Fruit fly (Drosophila melanogaster): ENCODE data around the gene CG31516.

Gene CG31516

DNA sequence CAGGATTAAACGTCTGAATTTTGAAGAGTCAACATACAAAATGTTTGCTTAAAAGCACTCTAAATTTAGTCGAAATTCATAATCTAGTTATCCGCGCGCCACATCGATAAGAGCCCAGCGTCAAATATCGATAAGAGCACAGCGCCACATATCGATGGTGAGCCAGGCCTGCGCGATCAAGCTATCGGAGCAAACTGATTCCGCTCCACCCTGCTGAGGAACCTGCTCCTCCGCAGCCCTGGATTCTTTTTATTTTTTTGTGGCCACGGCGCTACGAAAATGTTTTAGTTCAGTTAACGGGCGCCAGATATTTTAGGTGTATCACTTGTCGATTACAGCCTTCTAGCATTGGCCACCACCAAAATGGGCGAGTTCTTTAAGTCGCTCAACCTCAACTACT is 850 bp upstream of the CG31516 start:
- TF ChIP-seq CG32767 (GFP tag; IDR thresholded peaks at IDR 0.05) (no peak), sna (GFP tag; IDR thresholded peaks at IDR 0.05; ENCODE audit: partially characterized antibody) (peak; percentile 96), hkb (optimal IDR thresholded peaks at IDR 0.05) (peak; percentile 23), hkb (GFP tag; IDR thresholded peaks at IDR 0.05) (no peak), Asciz (GFP tag; optimal IDR thresholded peaks at IDR 0.05) (no peak), CG15514 (GFP tag; optimal IDR thresholded peaks at IDR 0.05) (peak; percentile 100), Gsc (GFP tag; IDR thresholded peaks at IDR 0.05) (no peak), CG10321 (GFP tag; IDR thresholded peaks at IDR 0.05) (no peak), NC2β (GFP tag; optimal IDR thresholded peaks at IDR 0.05) (peak; percentile 43), CG14441 (GFP tag; IDR thresholded peaks at IDR 0.05) (no peak), ftz-f1 (GFP tag; optimal IDR thresholded peaks at IDR 0.05) (peak; percentile 83), pros (GFP tag; optimal IDR thresholded peaks at IDR 0.05) (no peak), Vsx1 (GFP tag; optimal IDR thresholded peaks at IDR 0.05) (no peak), fru (optimal IDR thresholded peaks at IDR 0.05) (no peak), gem (tag; optimal IDR thresholded peaks at IDR 0.05) (no peak), CrebB (tag; optimal IDR thresholded peaks at IDR 0.05) (no peak), CTCF (GFP tag; optimal IDR thresholded peaks at IDR 0.05) (peak; percentile 68), dysf (GFP tag; IDR thresholded peaks at IDR 0.05) (peak; percentile 25; the same call in 1 of the 3 replicates), CG2202 (tag; optimal IDR thresholded peaks at IDR 0.05) (no peak), CG33213 (GFP tag; optimal IDR thresholded peaks at IDR 0.05) (peak; percentile 84), NC2α (GFP tag; optimal IDR thresholded peaks at IDR 0.05) (no peak), slou (GFP tag; optimal IDR thresholded peaks at IDR 0.05) (no peak), CG10431 (GFP tag; optimal IDR thresholded peaks at IDR 0.05) (no peak), E2f1 (GFP tag; IDR thresholded peaks at IDR 0.05) (no peak), gcm (GFP tag; optimal IDR thresholded peaks at IDR 0.05) (no peak), CG6791 (GFP tag; IDR thresholded peaks at IDR 0.05; ENCODE audit: partially characterized antibody) (peak; percentile 99), CG12299 (tag; optimal IDR thresholded peaks at IDR 0.05) (peak; percentile 32), Poxn (GFP tag; IDR thresholded peaks at IDR 0.05) (no peak), CG7556 (GFP tag; optimal IDR thresholded peaks at IDR 0.05) (no peak), repo (GFP tag; optimal IDR thresholded peaks at IDR 0.05) (peak; percentile 48), Usf (GFP tag; optimal IDR thresholded peaks at IDR 0.05) (no peak), unc-4 (GFP tag; IDR thresholded peaks at IDR 0.05; ENCODE audit: partially characterized antibody) (peak; percentile 97), Dbx (GFP tag; IDR thresholded peaks at IDR 0.05) (peak; percentile 70; the same call in 2 of the 3 replicates), CG3995 (GFP tag; optimal IDR thresholded peaks at IDR 0.05) (peak; percentile 52), Sox100B (GFP tag; optimal IDR thresholded peaks at IDR 0.05) (no peak), CG10979 (tag; optimal IDR thresholded peaks at IDR 0.05) (peak; percentile 4), Hand (GFP tag; optimal IDR thresholded peaks at IDR 0.05) (no peak), CG12942 (GFP tag; optimal IDR thresholded peaks at IDR 0.05) (peak; percentile 12), PHDP (tag; optimal IDR thresholded peaks at IDR 0.05) (peak; percentile 19), CG3163 (GFP tag; optimal IDR thresholded peaks at IDR 0.05) (peak; percentile 28), Doc2 (GFP tag; IDR thresholded peaks at IDR 0.05) (no peak), sim (GFP tag; IDR thresholded peaks at IDR 0.05) (no peak), dmrt11E (tag; optimal IDR thresholded peaks at IDR 0.05) (no peak), CG9817 (tag; optimal IDR thresholded peaks at IDR 0.05) (peak; percentile 25), nau (GFP tag; optimal IDR thresholded peaks at IDR 0.05) (no peak), D (optimal IDR thresholded peaks at IDR 0.05) (peak; percentile 14), D (GFP tag; optimal IDR thresholded peaks at IDR 0.05) (no peak), Stat92E (GFP tag; optimal IDR thresholded peaks at IDR 0.05) (peak in 1 of 3 experiments; percentile 6), br (optimal IDR thresholded peaks at IDR 0.05) (no peak), Jarid2 (GFP tag; optimal IDR thresholded peaks at IDR 0.05) (no peak), Hsf (GFP tag; optimal IDR thresholded peaks at IDR 0.05) (peak; percentile 54), CG7786 (GFP tag; optimal IDR thresholded peaks at IDR 0.05) (peak; percentile 36), Nf-YB (GFP tag; optimal IDR thresholded peaks at IDR 0.05) (no peak)
